Fruit fly (Drosophila melanogaster): ENCODE results near the gene CG13857.

dm6 chr3R:22357942-22358341, 36.0 kb downstream of the CG13857 start:
- TF ChIP-seq Myc (optimal IDR thresholded peaks at IDR 0.05), result no peak
- TF ChIP-seq psq (optimal IDR thresholded peaks at IDR 0.05), result no peak
- TF ChIP-seq h (optimal IDR thresholded peaks at IDR 0.05), result no peak

Data from Kc167 (cell line).